Fruit fly (Drosophila melanogaster): ENCODE results near the gene Rpn11.

dm6 chr2L:5109059-5109458 is 49.5 kb upstream of the Rpn11 start:
- TF ChIP-seq Myc (optimal IDR thresholded peaks at IDR 0.05) (no peak), Sin3A (optimal IDR thresholded peaks at IDR 0.05) (no peak), ttk (optimal IDR thresholded peaks at IDR 0.05) (no peak), psq (optimal IDR thresholded peaks at IDR 0.05) (no peak), insv (optimal IDR thresholded peaks at IDR 0.05) (no peak)

Data from Kc167 (cell line).